Fruit fly (Drosophila melanogaster): Measurements from ENCODE around the gene Lsd-2.
A peak's percentile ranks its signal among the peaks of the same experiment; 100 is the strongest.

Lsd-2 gene

DNA sequence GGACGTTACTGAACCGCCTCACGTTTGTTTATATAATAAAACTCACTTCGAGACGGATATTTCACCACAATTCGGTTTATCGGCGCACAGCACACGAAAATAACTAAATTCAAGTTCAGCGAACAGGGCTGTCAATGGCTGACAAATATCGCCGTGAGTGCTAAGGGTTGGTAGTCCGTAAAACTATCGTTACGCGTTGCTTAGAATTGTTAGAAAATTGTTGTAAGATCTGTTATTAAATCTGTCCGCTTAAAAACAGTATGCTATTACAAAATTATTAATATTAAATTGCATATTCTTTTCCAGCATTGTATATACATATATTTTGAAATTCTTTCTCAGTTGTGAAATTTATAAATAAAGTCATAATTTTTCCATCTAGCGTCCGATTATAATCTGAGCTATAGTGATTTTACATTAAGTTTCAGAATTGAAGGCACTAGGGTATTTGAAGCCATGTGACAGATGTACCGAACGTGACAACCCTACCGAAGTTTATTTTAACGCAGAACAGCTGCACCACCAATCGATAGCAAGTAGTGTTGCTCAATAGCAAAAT, 8.6 kb upstream of the Lsd-2 start, which contains the start of gene Cox17 (continued):
- no peak for TF ChIP-seq CG8478 (optimal IDR thresholded peaks at IDR 0.05)
- no peak for TF ChIP-seq aop (GFP tag; IDR thresholded peaks at IDR 0.05)
- TF ChIP-seq cas (GFP tag; IDR thresholded peaks at IDR 0.05) = no peak
- TF ChIP-seq CG10462 (GFP tag; optimal IDR thresholded peaks at IDR 0.05) = peak; percentile 8
- TF ChIP-seq zfh2 (GFP tag; optimal IDR thresholded peaks at IDR 0.05) = peak; percentile 86
- TF ChIP-seq fd3F (GFP tag; optimal IDR thresholded peaks at IDR 0.05) = peak; percentile 63
- TF ChIP-seq Dad (GFP tag; optimal IDR thresholded peaks at IDR 0.05) = peak; percentile 49
- TF ChIP-seq pita (GFP tag; optimal IDR thresholded peaks at IDR 0.05) = no peak
- peak; percentile 77 for TF ChIP-seq lmd (GFP tag; IDR thresholded peaks at IDR 0.05)
- TF ChIP-seq CG10209 (GFP tag; optimal IDR thresholded peaks at IDR 0.05) = peak; percentile 86
- TF ChIP-seq CG7271 (tag; optimal IDR thresholded peaks at IDR 0.05) = peak; percentile 34
- TF ChIP-seq lov (optimal IDR thresholded peaks at IDR 0.05) = no peak
- TF ChIP-seq lov (GFP tag; IDR thresholded peaks at IDR 0.05) = no peak
- TF ChIP-seq ab (GFP tag; optimal IDR thresholded peaks at IDR 0.05) = peak; percentile 28
- peak; percentile 78 for TF ChIP-seq CG10654 (GFP tag; optimal IDR thresholded peaks at IDR 0.05)
- TF ChIP-seq cato (GFP tag; optimal IDR thresholded peaks at IDR 0.05; ENCODE audit: borderline replicate concordance) = peak; percentile 82
- no peak for TF ChIP-seq br (optimal IDR thresholded peaks at IDR 0.05)
- peak; percentile 93 for TF ChIP-seq CG30403 (GFP tag; optimal IDR thresholded peaks at IDR 0.05)
- TF ChIP-seq nerfin-1 (tag; optimal IDR thresholded peaks at IDR 0.05) = peak; percentile 75
- peak; percentile 67 for TF ChIP-seq lbe (GFP tag; optimal IDR thresholded peaks at IDR 0.05)
- peak; percentile 86 for TF ChIP-seq onecut (GFP tag; IDR thresholded peaks at IDR 0.05)
- TF ChIP-seq corto (GFP tag; optimal IDR thresholded peaks at IDR 0.05) = no peak
- TF ChIP-seq CG4730 (GFP tag; IDR thresholded peaks at IDR 0.05) = no peak; the same call in none of the 2 replicates
- TF ChIP-seq Aef1 (GFP tag; IDR thresholded peaks at IDR 0.05) = peak; percentile 69
- TF ChIP-seq peb (GFP tag; IDR thresholded peaks at IDR 0.05) = no peak
- TF ChIP-seq ewg (GFP tag; optimal IDR thresholded peaks at IDR 0.05) = peak; percentile 75
- peak; percentile 2 for TF ChIP-seq CG9797 (GFP tag; optimal IDR thresholded peaks at IDR 0.05)
- TF ChIP-seq Hmr (GFP tag; optimal IDR thresholded peaks at IDR 0.05) = peak; percentile 84
- peak; percentile 76 for TF ChIP-seq zen (tag; optimal IDR thresholded peaks at IDR 0.05)
- peak; percentile 47; the same call in 1 of the 3 replicates for TF ChIP-seq CG11560 (tag; IDR thresholded peaks at IDR 0.05)
- peak; percentile 82 for TF ChIP-seq lab (GFP tag; optimal IDR thresholded peaks at IDR 0.05)
- peak in 1 of 2 experiments; percentile 51 for TF ChIP-seq Eip74EF (GFP tag; optimal IDR thresholded peaks at IDR 0.05)
- peak; percentile 76 for TF ChIP-seq unc-4 (GFP tag; IDR thresholded peaks at IDR 0.05; ENCODE audit: partially characterized antibody)
- peak; percentile 82 for TF ChIP-seq CG4424 (GFP tag; optimal IDR thresholded peaks at IDR 0.05)
- TF ChIP-seq CG17568 (GFP tag; optimal IDR thresholded peaks at IDR 0.05) = peak; percentile 56
- peak; percentile 18 for TF ChIP-seq CG15073 (GFP tag; optimal IDR thresholded peaks at IDR 0.05)
- TF ChIP-seq CG2875 (GFP tag; optimal IDR thresholded peaks at IDR 0.05) = peak; percentile 67
- no peak for TF ChIP-seq mirr (GFP tag; optimal IDR thresholded peaks at IDR 0.05)
- TF ChIP-seq Chrac-16 (GFP tag; optimal IDR thresholded peaks at IDR 0.05) = peak; percentile 84
- TF ChIP-seq CG10543 (GFP tag; optimal IDR thresholded peaks at IDR 0.05) = peak; percentile 90
- TF ChIP-seq CG3838 (GFP tag; optimal IDR thresholded peaks at IDR 0.05) = peak; percentile 30
- peak; percentile 74 for TF ChIP-seq pho (GFP tag; optimal IDR thresholded peaks at IDR 0.05)
- peak; percentile 67 for TF ChIP-seq ems (GFP tag; optimal IDR thresholded peaks at IDR 0.05)
- TF ChIP-seq CG17328 (GFP tag; IDR thresholded peaks at IDR 0.05) = peak; percentile 48; the same call in 1 of the 2 replicates
- peak; percentile 81 for TF ChIP-seq NfI (GFP tag; optimal IDR thresholded peaks at IDR 0.05)
- TF ChIP-seq shn (GFP tag; optimal IDR thresholded peaks at IDR 0.05) = peak; percentile 62
- TF ChIP-seq Jarid2 (GFP tag; optimal IDR thresholded peaks at IDR 0.05) = peak; percentile 3
- TF ChIP-seq CG32772 (GFP tag; IDR thresholded peaks at IDR 0.05) = peak; percentile 60; the same call in 1 of the 2 replicates
- TF ChIP-seq TFAM (GFP tag; optimal IDR thresholded peaks at IDR 0.05) = no peak
- TF ChIP-seq GATAe (GFP tag; conservative IDR thresholded peaks at IDR 0.05) = peak; percentile 28; the same call in 1 of the 2 replicates
